Worm (Caenorhabditis elegans) whole organism, L4 larva: ENCODE measurements around the gene pho-8.

ENCODE experiments used
- F10B5.3 ChIP-seq: sonication (generic microtip); optimal IDR thresholded peaks from 2 replicates; lab custom pipeline; 2016; ENCODE audit warnings: mild to moderate bottlenecking, missing genetic modification characterization, missing compliant biosample characterization
- F37D6.2 ChIP-seq: sonication (generic microtip); optimal IDR thresholded peaks from 2 replicates; lab custom pipeline; 2016; ENCODE audit warnings: mild to moderate bottlenecking, missing genetic modification characterization, missing compliant biosample characterization
- F44E2.7 ChIP-seq: fragments of 200-800 bp; sonication (Bioruptor generic); IDR thresholded peaks from 2 replicates; pipeline ENCODE4 v2.1.2; 2022; ENCODE audit warnings: missing genetic modification characterization, missing compliant biosample characterization
- T20F7.1 ChIP-seq: fragments of 200-800 bp; sonication (Bioruptor generic); optimal IDR thresholded peaks from 2 replicates; lab custom pipeline; 2018; ENCODE audit warnings: mild to moderate bottlenecking, missing genetic modification characterization, missing compliant biosample characterization
- Y105C5A.15 ChIP-seq: fragments of 200-800 bp; sonication (Bioruptor generic); IDR thresholded peaks from 2 replicates; pipeline ENCODE4 v1.3.6; 2022; ENCODE audit warnings: missing genetic modification characterization, missing compliant biosample characterization
- Y75B8A.6 ChIP-seq: fragments of 200-800 bp; sonication (Bioruptor generic); IDR thresholded peaks from 2 replicates; pipeline ENCODE4 v1.3.6; 2022; ENCODE audit warnings: missing genetic modification reagents, missing genetic modification characterization, missing compliant biosample characterization
- ZK337.2 ChIP-seq: fragments of 200-800 bp; sonication (Bioruptor generic); IDR thresholded peaks from 2 replicates; pipeline ENCODE4 v1.3.6; 2022; ENCODE audit warnings: missing genetic modification reagents, missing genetic modification characterization, missing compliant biosample characterization
- ZK546.5 ChIP-seq, 2 experiments: sonication (generic microtip); optimal IDR thresholded peaks; 2 replicates each; lab custom pipeline; 2017; ENCODE audit warnings: missing biosample characterization in 2 of 2, missing genetic modification characterization in 2 of 2
- aha-1 ChIP-seq: fragments of 150-350 bp; peaks from one replicate; lab custom pipeline; 2014; ENCODE audit warnings: missing biosample characterization, missing genetic modification characterization
- ama-1 ChIP-seq: fragments of 150-350 bp; optimal IDR thresholded peaks from 2 replicates; lab custom pipeline; 2014; ENCODE audit warnings: inconsistent platforms, mixed read lengths
- dmd-9 ChIP-seq: fragments of 200-800 bp; sonication (Bioruptor generic); IDR thresholded peaks from 2 replicates; pipeline ENCODE4 v1.3.6; 2022; ENCODE audit warnings: missing genetic modification reagents, missing genetic modification characterization, missing compliant biosample characterization
- egl-43 ChIP-seq: fragments of 200-800 bp; sonication (Bioruptor generic); IDR thresholded peaks from 2 replicates; pipeline ENCODE4 v1.3.6; 2022; ENCODE audit warnings: missing genetic modification reagents, missing genetic modification characterization, missing compliant biosample characterization
- fkh-10 ChIP-seq: fragments of 150-350 bp; optimal IDR thresholded peaks from 2 replicates; lab custom pipeline; 2014; ENCODE audit warnings: missing biosample characterization, missing genetic modification reagents, missing genetic modification characterization
- hlh-11 ChIP-seq: fragments of 200-800 bp; sonication (Bioruptor generic); optimal IDR thresholded peaks from 2 replicates; lab custom pipeline; 2018; ENCODE audit warnings: mild to moderate bottlenecking, missing genetic modification characterization, missing compliant biosample characterization
- lin-13 ChIP-seq: fragments of 150-350 bp; optimal IDR thresholded peaks from 2 replicates; lab custom pipeline; 2014; ENCODE audit warnings: missing biosample characterization, missing genetic modification reagents, missing genetic modification characterization
- lin-38 ChIP-seq: fragments of 200-800 bp; sonication (Bioruptor generic); IDR thresholded peaks from 2 replicates; pipeline ENCODE4 v1.3.6; 2022; ENCODE audit warnings: missing genetic modification reagents, missing genetic modification characterization, missing compliant biosample characterization
- lsy-2 ChIP-seq, 2 experiments: fragments of 150-350 bp in 1 of 2; sonication (generic microtip) in 1 of 2; optimal IDR thresholded peaks; 2 replicates each; lab custom pipeline; 2014 to 2017; ENCODE audit warnings: missing biosample characterization in 2 of 2, missing genetic modification characterization in 2 of 2
- mdl-1 ChIP-seq, 2 experiments: fragments of 150-350 bp in 1 of 2; sonication (generic microtip) in 1 of 2; optimal IDR thresholded peaks; 2 replicates each; lab custom pipeline; 2014 to 2017; ENCODE audit warnings: missing biosample characterization in 2 of 2, missing genetic modification characterization in 2 of 2
- mes-2 ChIP-seq: sonication (generic microtip); optimal IDR thresholded peaks from 2 replicates; lab custom pipeline; 2016; ENCODE audit warnings: missing genotype, mild to moderate bottlenecking, missing genetic modification characterization, missing compliant biosample characterization; ENCODE audit not compliant: poor library complexity, severe bottlenecking
- nhr-10 ChIP-seq: fragments of 150-350 bp; optimal IDR thresholded peaks from 2 replicates; lab custom pipeline; 2014; ENCODE audit warnings: missing biosample characterization, missing genetic modification characterization
- nhr-11 ChIP-seq: fragments of 150-350 bp; optimal IDR thresholded peaks from 2 replicates; lab custom pipeline; 2014; ENCODE audit warnings: missing biosample characterization, missing genetic modification characterization
- nhr-48 ChIP-seq: sonication (generic microtip); optimal IDR thresholded peaks from 2 replicates; lab custom pipeline; 2016; ENCODE audit warnings: mild to moderate bottlenecking, missing genetic modification characterization, missing compliant biosample characterization
- nhr-76 ChIP-seq: fragments of 150-350 bp; optimal IDR thresholded peaks from 2 replicates; lab custom pipeline; 2014; ENCODE audit warnings: missing biosample characterization, missing genetic modification characterization
- pha-4 ChIP-seq, 2 experiments: fragments of 150-350 bp in 1 of 2; fragments of 200-800 bp in 1 of 2; sonication (Bioruptor generic) in 1 of 2; IDR thresholded peaks in 1 of 2; optimal IDR thresholded peaks in 1 of 2; 2 replicates each; pipeline versions ENCODE4 v1.3.6 to Lab custom; 2014 to 2022; ENCODE audit warnings: missing genetic modification characterization in 2 of 2, missing genetic modification reagents in 2 of 2, missing biosample characterization in 1 of 2, missing compliant biosample characterization in 1 of 2
- php-3 ChIP-seq: fragments of 200-800 bp; sonication (Bioruptor generic); IDR thresholded peaks from 2 replicates; pipeline ENCODE4 v1.3.6; 2022; ENCODE audit warnings: missing genetic modification reagents, missing genetic modification characterization, missing compliant biosample characterization
- pqm-1 ChIP-seq: sonication (generic microtip); optimal IDR thresholded peaks from 2 replicates; lab custom pipeline; 2017; ENCODE audit warnings: missing biosample characterization, missing genetic modification characterization
- snpc-1.2 ChIP-seq: fragments of 200-800 bp; sonication (Bioruptor generic); IDR thresholded peaks from 2 replicates; pipeline ENCODE4 v1.3.6; 2022; ENCODE audit warnings: missing genetic modification reagents, missing genetic modification characterization, missing compliant biosample characterization
- unc-62 ChIP-seq, 3 experiments: fragments of 150-350 bp in 1 of 3; sonication (generic microtip); optimal IDR thresholded peaks in 2 of 3; peaks in 1 of 3; 1 replicate in 1 of 3; 2 replicates in 2 of 3; lab custom pipeline; 2014 to 2017; ENCODE audit warnings: missing biosample characterization in 3 of 3, missing genetic modification characterization in 3 of 3, missing genetic modification reagents in 3 of 3, missing genotype in 1 of 3
- zfp-3 ChIP-seq: fragments of 200-800 bp; sonication (Bioruptor generic); conservative IDR thresholded peaks from 2 replicates; pipeline ENCODE4 v1.3.6; 2022; ENCODE audit warnings: missing genetic modification reagents, missing genetic modification characterization, missing compliant biosample characterization
- ztf-7 ChIP-seq: fragments of 150-350 bp; optimal IDR thresholded peaks from 2 replicates; lab custom pipeline; 2014; ENCODE audit warnings: missing biosample characterization, missing genetic modification characterization

Gene pho-8

DNA sequence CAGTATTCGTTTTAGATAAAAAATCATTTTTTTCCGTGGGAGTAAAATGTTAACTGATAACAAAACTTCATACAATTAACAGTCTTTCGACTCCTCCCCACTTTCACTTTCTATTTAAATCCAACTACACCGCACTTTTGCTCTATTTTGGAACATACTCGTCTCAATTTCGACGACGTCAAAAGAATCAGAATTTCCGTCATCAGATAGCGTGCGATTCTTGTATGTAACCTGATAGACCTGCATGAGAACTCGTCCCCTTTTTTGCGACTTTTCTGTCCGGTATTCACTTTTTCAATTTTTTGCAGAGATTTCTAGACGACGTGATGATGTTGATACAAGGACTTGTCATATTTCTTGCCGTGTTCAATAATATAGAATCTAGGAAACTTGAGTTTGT is at the start of gene pho-8:
pho-8 (plus strand) TSS at position 301 of the 400 bp plus-strand sequence.
- no peak for TF ChIP-seq lin-13
- no peak for TF ChIP-seq ztf-7 (tag; lab: Kevin White, UChicago)
- TF ChIP-seq hlh-11 (tag; lab: Kevin White, UChicago) = no peak
- no peak for TF ChIP-seq mes-2 (tag; lab: Kevin White, UChicago)
- TF ChIP-seq egl-43 = no peak
- no peak for TF ChIP-seq Y105C5A.15 (GFP tag; lab: Robert Waterston, UW)
- no peak for TF ChIP-seq Y75B8A.6 (GFP tag; lab: Robert Waterston, UW)
- TF ChIP-seq F10B5.3 = no peak

DNA sequence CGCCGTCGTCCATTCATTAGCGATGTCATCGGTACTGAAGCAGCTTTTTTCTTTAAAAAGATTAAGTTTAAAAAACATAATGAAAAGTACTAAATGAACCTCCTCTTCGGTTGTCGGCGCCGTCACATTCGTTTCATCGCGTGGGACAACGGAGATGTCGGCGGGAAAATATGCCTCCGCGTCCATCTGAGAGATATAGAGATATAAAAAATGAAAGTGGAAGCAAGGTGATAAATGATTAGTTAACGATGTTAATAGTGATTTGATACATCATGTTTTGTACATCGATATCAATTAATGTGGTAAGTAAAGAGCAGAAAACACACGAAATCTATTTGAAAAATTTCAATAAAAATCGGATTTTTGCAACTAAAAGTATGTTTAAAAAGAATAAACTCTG is 46.2 kb upstream of the pho-8 start, which contains the start of gene F55A11.7:
F55A11.7 (minus strand) TSS at position 186 of the 400 bp plus-strand sequence.
- TF ChIP-seq F44E2.7 (no peak), T20F7.1 (GFP tag; lab: Kevin White, UChicago) (no peak), F37D6.2 (tag; lab: Kevin White, UChicago) (no peak), php-3 (GFP tag; lab: Robert Waterston, UW) (no peak), lsy-2 (tag; optimal IDR thresholded peaks at IDR 0.05; lab: Kevin White, UChicago) (no peak), ZK337.2 (GFP tag; lab: Robert Waterston, UW) (no peak), fkh-10 (GFP tag; lab: Kevin White, UChicago) (no peak), pha-4 (GFP tag; IDR thresholded peaks at IDR 0.05; lab: Robert Waterston, UW) (no peak), pha-4 (tag; optimal IDR thresholded peaks at IDR 0.05; lab: Kevin White, UChicago) (no peak), nhr-76 (no peak), zfp-3 (GFP tag; lab: Robert Waterston, UW) (no peak)

DNA sequence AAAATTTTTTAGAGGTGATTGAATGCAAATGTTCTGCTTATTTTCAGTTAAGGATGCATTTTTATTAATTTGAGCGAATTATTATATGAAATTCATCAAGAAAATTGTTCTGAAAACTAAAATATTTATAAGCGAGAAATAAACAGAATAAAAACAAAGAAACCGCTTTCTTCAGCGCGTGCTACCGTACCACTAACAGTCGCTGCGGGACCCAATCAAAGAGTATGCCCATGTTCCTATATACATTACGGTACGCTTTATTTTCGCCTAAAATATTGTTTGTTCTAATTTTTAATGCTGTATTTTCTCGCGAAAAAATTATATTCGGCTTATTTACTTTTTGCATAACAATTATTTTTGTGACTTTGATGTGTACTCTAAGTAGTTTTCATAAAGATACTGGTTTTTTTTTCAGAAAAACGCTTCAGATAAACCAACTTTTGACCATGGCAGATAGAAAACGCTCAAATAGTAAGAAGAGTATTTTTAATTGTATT is 45.6 kb upstream of the pho-8 start, which contains the start of gene F55A11.8:
F55A11.8 (plus strand) TSS at position 447 of the 497 bp plus-strand sequence.
- TF ChIP-seq lin-38 (GFP tag; lab: Robert Waterston, UW) (0 out of 2 replicates have a peak, but pooled peaks have one; percentile 17), nhr-10 (tag; lab: Kevin White, UChicago) (no peak)

DNA sequence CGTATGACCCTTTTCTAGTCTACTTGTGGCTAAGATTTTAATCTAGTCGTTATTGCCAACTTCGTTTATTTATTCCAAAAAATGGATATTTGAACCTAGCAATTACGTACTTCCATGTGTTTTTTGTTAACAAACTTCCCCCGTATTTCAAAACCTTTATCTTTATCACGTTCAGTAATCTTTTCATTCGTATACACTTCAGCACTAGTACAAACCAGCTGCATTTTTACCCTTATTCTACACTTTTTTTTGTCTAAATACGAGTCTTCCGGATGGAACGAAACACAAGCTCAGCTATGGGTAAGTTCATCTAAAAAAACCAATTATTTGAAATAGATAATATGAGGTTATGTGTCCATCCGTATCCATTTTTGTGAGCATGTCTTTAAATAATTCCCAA is 43.9 kb upstream of the pho-8 start, which contains the start of gene D2023.1:
D2023.1 (plus strand) TSS at position 77 of the 400 bp plus-strand sequence.
- TF ChIP-seq aha-1 (tag; lab: Kevin White, UChicago) (peak; percentile 11), dmd-9 (GFP tag; lab: Robert Waterston, UW) (no peak), unc-62 (GFP tag; optimal IDR thresholded peaks at IDR 0.05 in 1 of 2; lab: Kevin White, UChicago) (peak in 1 of 2 experiments; percentile 97), unc-62 (tag; optimal IDR thresholded peaks at IDR 0.05; lab: Kevin White, UChicago) (no peak), nhr-11 (tag; lab: Kevin White, UChicago) (no peak), ZK546.5 (tag; optimal IDR thresholded peaks at IDR 0.05; lab: Kevin White, UChicago) (no peak), pqm-1 (tag; lab: Kevin White, UChicago) (no peak)

DNA sequence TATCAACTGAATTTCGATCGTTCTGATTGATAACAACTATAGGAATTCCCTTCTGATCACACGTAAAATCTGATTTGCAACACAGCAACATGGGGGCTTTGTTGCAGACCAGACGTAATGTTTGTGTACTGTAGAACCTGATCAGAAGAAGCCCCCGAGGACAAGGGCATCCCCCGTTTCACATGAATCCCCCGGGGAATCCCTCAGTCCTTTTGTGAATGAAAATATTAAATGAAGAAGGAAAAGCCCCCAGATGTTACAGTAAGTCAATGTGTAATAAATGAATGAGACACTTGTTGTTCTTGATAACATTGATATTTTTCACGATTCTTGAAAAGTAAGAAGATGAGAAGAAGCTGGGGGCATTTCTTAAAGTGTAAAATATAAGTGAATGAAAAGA is 39.2 kb upstream of the pho-8 start:
- TF ChIP-seq mdl-1 (tag; optimal IDR thresholded peaks at IDR 0.05; lab: Kevin White, UChicago) = peak; percentile 18 to 42
- peak; percentile 25 for TF ChIP-seq aha-1 (tag; lab: Kevin White, UChicago)
- TF ChIP-seq pha-4 (GFP tag; IDR thresholded peaks at IDR 0.05; lab: Robert Waterston, UW) = no peak
- no peak for TF ChIP-seq pha-4 (tag; optimal IDR thresholded peaks at IDR 0.05; lab: Kevin White, UChicago)
- no peak for TF ChIP-seq ama-1 (lab: Kevin White, UChicago)
- TF ChIP-seq snpc-1.2 (GFP tag; lab: Robert Waterston, UW) = no peak
- peak; percentile 16 for TF ChIP-seq hlh-11 (tag; lab: Kevin White, UChicago)
- TF ChIP-seq unc-62 (GFP tag; optimal IDR thresholded peaks at IDR 0.05 in 1 of 2; lab: Kevin White, UChicago) = peak in 1 of 2 experiments; percentile 76
- TF ChIP-seq unc-62 (tag; optimal IDR thresholded peaks at IDR 0.05; lab: Kevin White, UChicago) = no peak
- TF ChIP-seq nhr-48 (tag; lab: Kevin White, UChicago) = peak; percentile 80
